Fruit fly (Drosophila melanogaster): ENCODE measurements around the gene Vav.

Vav gene

DNA sequence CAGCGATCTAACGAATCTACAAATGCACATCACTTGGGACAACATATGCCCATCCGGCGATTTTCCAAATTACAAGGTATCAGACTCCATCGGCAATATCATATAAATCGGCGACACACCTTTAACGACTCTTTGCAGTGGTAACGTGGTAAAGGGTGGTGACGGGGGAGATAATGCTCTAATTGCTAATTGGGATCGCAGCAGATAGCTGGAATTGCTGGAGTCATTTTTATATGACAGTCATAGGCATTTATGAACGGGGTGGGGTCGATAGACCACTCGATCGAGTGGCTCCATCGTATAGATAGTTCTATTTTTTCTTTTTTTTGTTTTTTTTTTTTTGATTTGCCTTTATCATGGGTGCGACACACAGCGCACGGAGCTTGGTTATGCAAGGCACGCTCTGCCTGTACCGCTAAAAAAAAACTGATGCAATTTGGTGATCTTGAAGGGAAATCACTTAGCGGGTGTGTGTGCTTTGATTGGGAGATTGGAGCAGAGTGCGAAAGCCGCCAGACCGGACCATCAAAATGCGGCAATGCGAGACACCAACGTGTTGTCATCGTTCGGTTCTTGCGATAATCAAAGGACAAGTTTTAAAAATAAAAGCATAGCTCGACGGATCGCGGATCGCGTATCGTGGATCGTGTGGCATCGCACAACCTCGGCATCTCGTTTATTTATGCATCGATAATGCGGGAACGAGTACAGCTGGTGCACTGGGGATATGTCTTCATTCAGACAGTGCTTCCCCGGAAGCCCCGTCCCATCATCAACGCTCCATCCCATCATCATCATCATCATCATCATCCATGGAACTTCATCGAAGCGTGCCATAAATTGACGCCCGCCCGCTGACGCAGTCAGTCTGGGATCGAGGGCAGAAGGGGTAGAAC is 52.9 kb downstream of the Vav start:
- TF ChIP-seq psq (optimal IDR thresholded peaks at IDR 0.05) (no peak), pan (optimal IDR thresholded peaks at IDR 0.05) (no peak), usp (GFP tag; optimal IDR thresholded peaks at IDR 0.05) (no peak), EcR (GFP tag; optimal IDR thresholded peaks at IDR 0.05) (no peak), CG8478 (optimal IDR thresholded peaks at IDR 0.05) (no peak), Dll (optimal IDR thresholded peaks at IDR 0.05) (no peak)

DNA sequence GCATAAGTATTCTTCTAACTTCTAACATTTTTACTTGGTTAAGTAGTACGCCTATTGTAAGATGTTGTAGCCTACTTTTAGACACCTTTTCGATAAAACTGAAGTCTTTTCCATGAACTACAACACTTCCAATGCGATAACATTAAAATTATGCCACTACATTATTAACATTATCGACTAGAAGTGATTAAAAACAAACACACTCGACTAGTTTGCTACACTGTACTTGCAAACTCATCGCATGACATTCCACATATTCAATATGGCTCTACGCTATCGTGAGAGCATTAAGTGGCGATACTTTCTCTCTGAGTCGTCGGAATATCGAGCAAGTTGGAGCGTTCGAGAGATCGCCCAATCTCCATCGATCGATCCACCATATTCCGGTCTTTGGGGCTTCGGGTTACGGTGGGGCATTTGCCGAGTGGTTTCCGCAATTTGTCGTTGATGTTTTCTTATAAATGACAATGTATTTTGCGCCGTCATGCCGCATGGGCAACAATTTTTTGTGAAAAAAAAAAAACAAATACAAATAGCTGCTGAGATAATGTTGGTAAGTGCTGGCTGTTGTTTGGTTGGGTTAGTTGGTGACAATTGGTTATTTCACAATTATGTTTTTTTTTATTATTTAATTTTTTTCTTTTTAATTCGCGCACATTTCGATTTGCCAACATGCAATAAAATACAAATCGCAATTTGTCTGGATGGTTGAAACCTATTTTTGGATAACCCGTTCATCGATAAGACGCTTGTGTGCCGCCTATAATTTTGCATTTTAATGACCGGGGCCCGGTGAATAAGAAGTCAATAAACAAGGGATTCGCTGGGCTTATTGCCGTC is 54.0 kb downstream of the Vav start:
- no peak for TF ChIP-seq Dll (optimal IDR thresholded peaks at IDR 0.05)
- no peak for TF ChIP-seq pan (optimal IDR thresholded peaks at IDR 0.05)
- no peak for TF ChIP-seq EcR (GFP tag; optimal IDR thresholded peaks at IDR 0.05)
- no peak for TF ChIP-seq usp (GFP tag; optimal IDR thresholded peaks at IDR 0.05)

DNA sequence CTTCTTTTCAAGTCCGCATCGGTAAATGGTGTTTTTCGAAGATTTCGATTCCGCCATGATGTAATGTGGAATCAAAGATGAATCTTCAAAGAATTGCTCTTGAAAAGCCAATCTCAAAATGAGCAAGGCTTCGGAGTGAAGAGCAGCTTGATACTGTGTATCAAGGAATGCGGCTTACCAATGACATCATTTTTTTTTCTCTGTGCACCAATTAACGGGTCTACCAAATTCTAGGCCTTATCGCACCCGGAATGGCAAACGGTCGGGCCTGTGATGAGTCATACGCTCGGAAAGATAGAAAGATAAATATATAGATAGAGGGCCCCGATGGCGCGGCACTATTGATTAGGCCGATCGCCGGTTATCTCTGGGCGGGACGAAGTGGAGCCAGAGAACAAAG is 55.0 kb downstream of the Vav start:
- no peak for TF ChIP-seq usp (GFP tag; optimal IDR thresholded peaks at IDR 0.05)
- TF ChIP-seq EcR (GFP tag; optimal IDR thresholded peaks at IDR 0.05): no peak
- no peak for TF ChIP-seq psq (optimal IDR thresholded peaks at IDR 0.05)
- no peak for TF ChIP-seq CG8478 (optimal IDR thresholded peaks at IDR 0.05)
- TF ChIP-seq Dll (optimal IDR thresholded peaks at IDR 0.05): no peak
- TF ChIP-seq pan (optimal IDR thresholded peaks at IDR 0.05): no peak

DNA sequence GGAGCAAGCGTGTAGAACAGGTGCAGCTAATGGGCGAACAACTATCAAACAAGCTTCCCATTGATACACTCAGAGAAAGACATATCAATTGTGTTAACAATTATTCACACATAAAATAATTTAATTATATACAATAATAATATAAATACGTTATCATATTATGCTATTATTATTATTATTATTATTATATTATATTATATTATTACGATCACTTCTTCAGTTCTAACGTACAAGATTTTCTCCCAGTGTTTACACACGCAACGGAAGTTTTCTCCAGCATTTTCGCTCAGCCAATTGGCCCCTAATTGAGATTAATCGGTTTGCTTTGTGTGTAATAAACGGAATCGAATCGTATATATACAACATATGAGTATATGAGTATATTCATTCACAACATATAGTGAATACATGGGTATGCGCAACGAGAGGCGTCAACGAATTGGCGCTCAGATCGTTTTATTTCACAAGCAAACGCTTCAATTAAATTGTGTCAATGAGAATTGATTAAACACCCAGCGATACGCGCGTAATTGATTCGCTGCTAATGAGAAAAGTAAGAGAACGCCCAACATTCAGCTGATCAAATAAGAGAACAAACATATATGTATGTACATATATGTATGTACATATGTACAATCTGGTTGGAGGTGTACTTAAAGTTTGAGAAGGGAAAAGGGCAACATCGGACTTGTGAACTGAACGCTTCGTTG is 55.6 kb downstream of the Vav start:
- TF ChIP-seq CG8478 (optimal IDR thresholded peaks at IDR 0.05): no peak
- no peak for TF ChIP-seq psq (optimal IDR thresholded peaks at IDR 0.05)
- no peak for TF ChIP-seq usp (GFP tag; optimal IDR thresholded peaks at IDR 0.05)
- no peak for TF ChIP-seq EcR (GFP tag; optimal IDR thresholded peaks at IDR 0.05)
- no peak for TF ChIP-seq pan (optimal IDR thresholded peaks at IDR 0.05)

DNA sequence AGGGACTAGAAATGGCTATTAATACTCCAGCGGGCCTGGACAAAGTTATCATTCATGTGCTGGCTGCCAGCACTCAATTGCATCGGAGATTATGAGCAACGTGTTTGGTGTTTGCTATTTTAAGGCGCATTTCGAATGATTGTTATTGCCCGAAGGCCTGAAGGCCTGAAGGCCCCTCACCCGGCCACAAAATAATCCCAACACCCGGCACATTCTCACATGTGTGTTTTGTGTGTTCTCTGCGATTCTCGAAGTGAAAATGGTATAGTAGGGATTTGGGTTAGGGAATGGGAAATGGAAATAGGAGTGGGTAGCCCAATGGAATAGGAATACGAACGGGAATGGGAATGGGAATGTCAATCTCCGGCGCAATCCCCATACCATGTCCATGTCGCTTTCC is 57.3 kb downstream of the Vav start:
- no peak for TF ChIP-seq CG8478 (optimal IDR thresholded peaks at IDR 0.05)
- no peak for TF ChIP-seq usp (GFP tag; optimal IDR thresholded peaks at IDR 0.05)
- no peak for TF ChIP-seq pan (optimal IDR thresholded peaks at IDR 0.05)
- TF ChIP-seq EcR (GFP tag; optimal IDR thresholded peaks at IDR 0.05): no peak
- no peak for TF ChIP-seq Dll (optimal IDR thresholded peaks at IDR 0.05)
- TF ChIP-seq psq (optimal IDR thresholded peaks at IDR 0.05): no peak

DNA sequence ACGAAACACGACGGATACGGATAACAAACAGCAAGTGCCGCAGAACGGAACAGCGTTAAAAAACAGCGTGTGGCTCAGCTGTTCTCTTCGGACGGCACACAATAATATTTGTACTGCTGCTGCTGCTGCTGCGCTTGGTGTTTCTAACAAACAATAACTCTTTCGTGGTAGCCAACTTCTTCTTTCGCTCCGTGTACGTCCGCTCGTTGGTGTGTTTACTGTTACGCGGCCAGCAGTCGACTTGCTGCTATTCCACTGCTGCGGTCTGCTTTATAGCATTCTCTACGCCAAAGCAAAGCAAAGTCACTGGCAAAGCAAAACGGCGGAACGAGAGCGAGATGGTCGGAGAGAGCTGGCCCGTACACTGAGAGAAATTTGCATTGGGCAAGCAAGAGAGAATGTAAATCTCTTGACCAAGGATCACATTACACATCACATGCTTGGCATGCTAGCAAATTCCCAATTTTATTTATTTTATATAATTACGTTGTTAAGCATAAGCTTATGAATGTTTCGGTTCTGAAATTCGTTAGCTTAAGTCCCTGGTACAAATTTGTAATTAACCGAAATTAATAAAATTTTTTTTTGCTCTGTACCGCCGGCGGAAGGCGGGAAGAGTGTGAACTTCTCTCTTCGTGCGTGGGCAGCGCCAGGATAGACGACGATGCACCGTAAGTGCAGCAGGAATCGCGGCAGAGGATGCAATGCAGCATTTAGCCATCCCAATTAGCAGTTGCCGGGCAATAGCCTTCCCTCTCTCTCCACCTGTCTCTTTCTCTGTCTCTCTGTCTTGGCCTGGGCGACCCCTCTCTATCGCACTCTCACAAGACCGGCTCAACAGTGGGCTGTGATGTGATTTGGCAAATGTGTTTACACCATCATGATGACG is 60.4 kb downstream of the Vav start, which contains the start of gene out:
Gene out (minus strand): TSS at position 287 of the 889 bp plus-strand sequence.
- TF ChIP-seq pan (optimal IDR thresholded peaks at IDR 0.05) (no peak), CG8478 (optimal IDR thresholded peaks at IDR 0.05) (no peak), psq (optimal IDR thresholded peaks at IDR 0.05) (no peak), Dll (optimal IDR thresholded peaks at IDR 0.05) (peak; percentile 54), usp (GFP tag; optimal IDR thresholded peaks at IDR 0.05) (no peak)

All from whole organism.